Fruit fly (Drosophila melanogaster) whole organism, embryonic: Measurements from ENCODE around the gene CG10132.
A peak's percentile ranks its signal among the peaks of the same experiment; 100 is the strongest.

Experiments
- Ada2b ChIP-seq: fragments of 200-800 bp; sonication (Bioruptor generic); IDR thresholded peaks from 2 replicates; pipeline ENCODE4 v1.3.6; 2022; ENCODE audit warnings: missing biosample characterization, missing genetic modification characterization
- Adf1 ChIP-seq: fragments of 200-800 bp; sonication (Bioruptor generic); IDR thresholded peaks from 2 replicates; pipeline ENCODE4 v1.3.6; 2022; ENCODE audit warnings: missing biosample characterization, missing genetic modification characterization
- Atf-2 ChIP-seq: fragments of 200-800 bp; sonication (Bioruptor generic); optimal IDR thresholded peaks from 2 replicates; lab custom pipeline; 2016; ENCODE audit warnings: missing biosample characterization, missing genetic modification characterization
- CG10209 ChIP-seq: fragments of 200-800 bp; sonication (Bioruptor generic); optimal IDR thresholded peaks from 3 replicates; lab custom pipeline; 2017; ENCODE audit warnings: missing biosample characterization, mild to moderate bottlenecking, missing genetic modification characterization, missing genetic modification reagents
- CG10267 ChIP-seq: fragments of 200-800 bp; sonication (Bioruptor generic); optimal IDR thresholded peaks from 2 replicates; lab custom pipeline; 2018; ENCODE audit warnings: missing biosample characterization, mild to moderate bottlenecking, missing genetic modification characterization, moderate library complexity
- CG10543 ChIP-seq: fragments of 200-800 bp; sonication (Bioruptor generic); optimal IDR thresholded peaks from 3 replicates; lab custom pipeline; 2017; ENCODE audit warnings: missing biosample characterization, mild to moderate bottlenecking, missing genetic modification characterization, moderate library complexity
- CG11504 ChIP-seq: fragments of 200-800 bp; sonication (Bioruptor generic); optimal IDR thresholded peaks from 3 replicates; lab custom pipeline; 2019; ENCODE audit warnings: missing biosample characterization, mild to moderate bottlenecking, missing genetic modification characterization, moderate library complexity
- CG13287 ChIP-seq: fragments of 200-800 bp; sonication (Bioruptor generic); IDR thresholded peaks from 2 replicates; pipeline ENCODE4 v1.3.6; 2022; ENCODE audit warnings: missing biosample characterization, missing genetic modification characterization; ENCODE audit not compliant: partially characterized antibody
- CG1603 ChIP-seq: fragments of 200-800 bp; sonication (Bioruptor generic); optimal IDR thresholded peaks from 2 replicates; lab custom pipeline; 2019; ENCODE audit warnings: missing biosample characterization, mild to moderate bottlenecking, missing genetic modification characterization, moderate library complexity
- CG16815 ChIP-seq: fragments of 200-800 bp; sonication (Bioruptor generic); optimal IDR thresholded peaks from 3 replicates; lab custom pipeline; 2017; ENCODE audit warnings: missing biosample characterization, mild to moderate bottlenecking, missing genetic modification characterization
- CG18764 ChIP-seq: fragments of 200-800 bp; sonication (Bioruptor generic); optimal IDR thresholded peaks from 3 replicates; lab custom pipeline; 2016; ENCODE audit warnings: missing biosample characterization, missing genetic modification characterization
- CG2120 ChIP-seq: fragments of 200-800 bp; sonication (Bioruptor generic); optimal IDR thresholded peaks from 3 replicates; lab custom pipeline; 2016; ENCODE audit warnings: missing biosample characterization, missing genetic modification characterization
- CG3281 ChIP-seq: fragments of 200-800 bp; sonication (Bioruptor generic); optimal IDR thresholded peaks from 3 replicates; lab custom pipeline; 2017; ENCODE audit warnings: missing biosample characterization, mild to moderate bottlenecking, missing genetic modification characterization
- CG34376 ChIP-seq: fragments of 200-800 bp; sonication (Bioruptor generic); optimal IDR thresholded peaks from 2 replicates; lab custom pipeline; 2018; ENCODE audit warnings: missing biosample characterization, mild to moderate bottlenecking, missing genetic modification characterization
- CG6654 ChIP-seq: fragments of 200-800 bp; sonication (Bioruptor generic); optimal IDR thresholded peaks from 2 replicates; lab custom pipeline; 2017; ENCODE audit warnings: missing biosample characterization, mild to moderate bottlenecking, missing genetic modification characterization
- CG7357 ChIP-seq: fragments of 200-800 bp; sonication (Bioruptor generic); IDR thresholded peaks from 3 replicates; pipeline ENCODE4 v1.3.6; 2022; ENCODE audit warnings: missing biosample characterization, missing genetic modification characterization
- CG8290 ChIP-seq, 3 experiments: fragments of 200-800 bp; sonication (Bioruptor generic); optimal IDR thresholded peaks; 2 replicates each; lab custom pipeline; 2016 to 2019; ENCODE audit warnings: missing biosample characterization in 3 of 3, missing genetic modification characterization in 3 of 3, mild to moderate bottlenecking in 2 of 3, moderate library complexity in 1 of 3
- CG9876 ChIP-seq: fragments of 200-800 bp; sonication (Bioruptor generic); optimal IDR thresholded peaks from 2 replicates; lab custom pipeline; 2016; ENCODE audit warnings: missing biosample characterization, missing genetic modification characterization
- CTCF ChIP-seq: fragments of 200-800 bp; sonication (Bioruptor generic); optimal IDR thresholded peaks from 2 replicates; lab custom pipeline; 2017; ENCODE audit warnings: missing biosample characterization, mild to moderate bottlenecking, missing genetic modification characterization, moderate library complexity
- Dll ChIP-seq: fragments of 200-800 bp; sonication (Bioruptor generic); IDR thresholded peaks from 4 replicates; pipeline ENCODE4 v1.3.6; 2022; ENCODE audit warnings: missing biosample characterization, missing genetic modification characterization; ENCODE audit not compliant: partially characterized antibody
- Jarid2 ChIP-seq: fragments of 200-800 bp; sonication (Bioruptor generic); optimal IDR thresholded peaks from 3 replicates; lab custom pipeline; 2017; ENCODE audit warnings: mild to moderate bottlenecking, missing biosample characterization, missing genetic modification reagents, missing genetic modification characterization
- MTF-1 ChIP-seq: fragments of 200-800 bp; sonication (Bioruptor generic); optimal IDR thresholded peaks from 2 replicates; lab custom pipeline; 2018; ENCODE audit warnings: missing biosample characterization, mild to moderate bottlenecking, missing genetic modification characterization, borderline replicate concordance
- Med ChIP-seq: fragments of 200-800 bp; sonication (Bioruptor generic); peaks from one replicate; lab custom pipeline; 2016; ENCODE audit warnings: missing biosample characterization, missing genetic modification characterization, mild to moderate bottlenecking, inconsistent platforms, moderate library complexity
- Pdp1 ChIP-seq, 2 experiments: fragments of 200-800 bp; sonication (Bioruptor generic); optimal IDR thresholded peaks; 3 replicates each; lab custom pipeline; 2016; ENCODE audit warnings: missing biosample characterization in 2 of 2, missing genetic modification characterization in 2 of 2, mild to moderate bottlenecking in 1 of 2, moderate library complexity in 1 of 2
- Ptx1 ChIP-seq: fragments of 200-800 bp; sonication (Bioruptor generic); IDR thresholded peaks from 2 replicates; pipeline ENCODE4 v1.3.6; 2022; ENCODE audit warnings: missing biosample characterization, missing genetic modification characterization
- Spps ChIP-seq: fragments of 200-800 bp; sonication (Bioruptor generic); optimal IDR thresholded peaks from 2 replicates; lab custom pipeline; 2018; ENCODE audit warnings: missing biosample characterization, mild to moderate bottlenecking, missing genetic modification characterization
- Ssrp ChIP-seq: fragments of 200-800 bp; sonication (Bioruptor generic); optimal IDR thresholded peaks from 2 replicates; lab custom pipeline; 2018; ENCODE audit warnings: missing biosample characterization, mild to moderate bottlenecking, missing genetic modification characterization, moderate library complexity
- Trl ChIP-seq, 3 experiments: fragments of >200 bp in 2 of 3; fragments of 200-800 bp in 1 of 3; sonication (Bioruptor generic) in 1 of 3; optimal IDR thresholded peaks; 2 replicates in 1 of 3; 3 replicates in 2 of 3; lab custom pipeline; 2016 to 2017; ENCODE audit warnings: missing biosample characterization in 1 of 3, missing genetic modification characterization in 1 of 3
- aop ChIP-seq: fragments of 200-800 bp; sonication (Bioruptor generic); IDR thresholded peaks from 2 replicates; pipeline ENCODE4 v1.3.6; 2022; ENCODE audit warnings: missing biosample characterization, missing genetic modification characterization
- ase ChIP-seq: fragments of 200-800 bp; sonication (Bioruptor generic); IDR thresholded peaks from 3 replicates; pipeline ENCODE4 v1.3.6; 2022; ENCODE audit warnings: missing biosample characterization, missing genetic modification characterization
- bbx ChIP-seq: fragments of 200-800 bp; sonication (Bioruptor generic); IDR thresholded peaks from 2 replicates; pipeline ENCODE4 v1.3.6; 2022; ENCODE audit warnings: missing biosample characterization, missing genetic modification characterization; ENCODE audit not compliant: partially characterized antibody
- cato ChIP-seq: fragments of 200-800 bp; sonication (Bioruptor generic); optimal IDR thresholded peaks from 2 replicates; lab custom pipeline; 2016; ENCODE audit warnings: missing biosample characterization, missing genetic modification characterization, borderline replicate concordance
- cg ChIP-seq: fragments of 200-800 bp; sonication (Bioruptor generic); optimal IDR thresholded peaks from 3 replicates; lab custom pipeline; 2019; ENCODE audit warnings: missing biosample characterization, mild to moderate bottlenecking, missing genetic modification characterization, moderate library complexity
- ci ChIP-seq: fragments of 200-800 bp; sonication (Bioruptor generic); IDR thresholded peaks from 3 replicates; pipeline ENCODE4 v1.3.6; 2022; ENCODE audit warnings: missing biosample characterization, missing genetic modification characterization
- corto ChIP-seq: fragments of 200-800 bp; sonication (Bioruptor generic); optimal IDR thresholded peaks from 2 replicates; lab custom pipeline; 2016; ENCODE audit warnings: missing biosample characterization, mild to moderate bottlenecking, missing genetic modification characterization, moderate library complexity
- emc ChIP-seq: fragments of 200-800 bp; sonication (Bioruptor generic); optimal IDR thresholded peaks from 2 replicates; lab custom pipeline; 2016; ENCODE audit warnings: missing biosample characterization, missing genetic modification characterization
- eve ChIP-seq, 2 experiments: fragments of >200 bp; optimal IDR thresholded peaks; 2 replicates each; lab custom pipeline; 2017; ENCODE audit warnings: missing biosample characterization in 2 of 2, missing genetic modification characterization in 2 of 2
- fd3F ChIP-seq: fragments of 200-800 bp; sonication (Bioruptor generic); optimal IDR thresholded peaks from 2 replicates; lab custom pipeline; 2018; ENCODE audit warnings: missing biosample characterization, mild to moderate bottlenecking, missing genetic modification characterization, moderate library complexity
- h ChIP-seq: fragments of >200 bp; optimal IDR thresholded peaks from 2 replicates; lab custom pipeline; 2017
- hbn ChIP-seq: fragments of 200-800 bp; sonication (Bioruptor generic); IDR thresholded peaks from 2 replicates; pipeline ENCODE4 v1.3.6; 2022; ENCODE audit warnings: missing biosample characterization, missing genetic modification characterization; ENCODE audit not compliant: partially characterized antibody
- her ChIP-seq: fragments of 200-800 bp; sonication (Bioruptor generic); optimal IDR thresholded peaks from 2 replicates; lab custom pipeline; 2016; ENCODE audit warnings: missing biosample characterization, missing genetic modification characterization
- hth ChIP-seq: fragments of >200 bp; optimal IDR thresholded peaks from 2 replicates; lab custom pipeline; 2017; ENCODE audit warnings: inconsistent platforms
- mirr ChIP-seq: fragments of 200-800 bp; sonication (Bioruptor generic); optimal IDR thresholded peaks from 3 replicates; lab custom pipeline; 2018; ENCODE audit warnings: missing biosample characterization, mild to moderate bottlenecking, missing genetic modification characterization
- nom ChIP-seq: fragments of 200-800 bp; sonication (Bioruptor generic); optimal IDR thresholded peaks from 2 replicates; lab custom pipeline; 2017; ENCODE audit warnings: missing biosample characterization, missing genetic modification characterization, mild to moderate bottlenecking, moderate library complexity, missing genetic modification reagents
- oc ChIP-seq: fragments of 200-800 bp; sonication (Bioruptor generic); optimal IDR thresholded peaks from 2 replicates; lab custom pipeline; 2018; ENCODE audit warnings: missing biosample characterization, mild to moderate bottlenecking, missing genetic modification characterization, moderate library complexity
- pho ChIP-seq: fragments of 200-800 bp; sonication (Bioruptor generic); optimal IDR thresholded peaks from 2 replicates; lab custom pipeline; 2016; ENCODE audit warnings: missing biosample characterization, missing genetic modification characterization
- pita ChIP-seq: fragments of 200-800 bp; sonication (Bioruptor generic); optimal IDR thresholded peaks from 2 replicates; lab custom pipeline; 2017; ENCODE audit warnings: missing biosample characterization, mild to moderate bottlenecking, missing genetic modification characterization
- slou ChIP-seq: fragments of 200-800 bp; sonication (Bioruptor generic); optimal IDR thresholded peaks from 3 replicates; lab custom pipeline; 2016; ENCODE audit warnings: missing biosample characterization, missing genetic modification characterization
- so ChIP-seq: fragments of 200-800 bp; sonication (Bioruptor generic); IDR thresholded peaks from 3 replicates; pipeline ENCODE4 v1.3.6; 2022; ENCODE audit warnings: missing biosample characterization, missing genetic modification characterization
- sug ChIP-seq: fragments of 200-800 bp; optimal IDR thresholded peaks from 2 replicates; lab custom pipeline; 2019; ENCODE audit warnings: missing biosample characterization, mild to moderate bottlenecking, missing genetic modification characterization, moderate library complexity

CG10132 gene

dm6 chr2L:19548158-19548557 lies 29.5 kb downstream of the CG10132 start, which contains the start of gene Tep4 (continued):
- TF ChIP-seq Trl (optimal IDR thresholded peaks at IDR 0.05; lab: Kevin White, UChicago) (peak; percentile 59 to 87), Trl (GFP tag; optimal IDR thresholded peaks at IDR 0.05; lab: Kevin White, UChicago) (no peak), CG3281 (GFP tag; lab: Kevin White, UChicago) (no peak), MTF-1 (GFP tag; lab: Kevin White, UChicago) (no peak), so (no peak; the same call in 2 of the 3 replicates), CG6654 (GFP tag; lab: Kevin White, UChicago) (no peak), CG7357 (GFP tag; lab: Robert Waterston, UW) (no peak), aop (GFP tag; lab: Robert Waterston, UW) (no peak), hbn (GFP tag; lab: Robert Waterston, UW) (no peak), CG11504 (tag; lab: Kevin White, UChicago) (no peak), CG10209 (GFP tag; lab: Kevin White, UChicago) (no peak), CG1603 (no peak), CG18764 (GFP tag; lab: Kevin White, UChicago) (no peak), CTCF (GFP tag; lab: Kevin White, UChicago) (no peak), Ada2b (no peak), Ssrp (tag; lab: Kevin White, UChicago) (no peak), pita (GFP tag; lab: Kevin White, UChicago) (no peak), her (no peak), CG10267 (tag; lab: Kevin White, UChicago) (no peak), CG8290 (GFP tag; optimal IDR thresholded peaks at IDR 0.05; lab: Kevin White, UChicago) (no peak), CG8290 (tag; optimal IDR thresholded peaks at IDR 0.05; lab: Kevin White, UChicago) (no peak), hth (lab: Kevin White, UChicago) (no peak), CG16815 (no peak), emc (GFP tag; lab: Kevin White, UChicago) (no peak), fd3F (GFP tag; lab: Kevin White, UChicago) (no peak), slou (GFP tag; lab: Kevin White, UChicago) (no peak), CG2120 (GFP tag; lab: Kevin White, UChicago) (no peak), CG9876 (no peak), Dll (no peak), ase (GFP tag; lab: Robert Waterston, UW) (no peak), Atf-2 (GFP tag; lab: Kevin White, UChicago) (no peak), h (lab: Kevin White, UChicago) (no peak), Spps (tag; lab: Kevin White, UChicago) (no peak)

DNA sequence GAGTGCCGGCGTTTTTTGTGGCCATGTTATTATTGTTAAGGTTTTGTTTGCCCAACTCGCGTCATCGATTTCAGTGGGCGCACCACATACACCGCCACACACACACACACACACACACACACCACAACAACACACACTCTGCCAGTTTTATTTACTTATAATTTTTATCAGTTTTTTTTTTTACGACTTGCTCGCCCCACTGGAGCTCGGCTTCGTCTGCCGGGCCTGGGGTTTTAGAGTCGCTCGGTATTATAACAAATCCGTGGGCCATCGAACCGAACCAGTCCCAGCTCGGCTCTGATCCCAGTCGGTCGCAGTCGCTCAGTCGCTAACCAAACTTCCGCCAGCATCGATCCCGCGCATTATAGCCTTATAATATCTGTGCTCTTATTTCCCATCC lies 30.8 kb downstream of the CG10132 start:
- TF ChIP-seq oc (peak; percentile 62), cato (no peak), nom (GFP tag; lab: Kevin White, UChicago) (peak; percentile 78), CG34376 (peak; percentile 92), sug (tag; lab: Kevin White, UChicago) (peak; percentile 72), Pdp1 (GFP tag; optimal IDR thresholded peaks at IDR 0.05; lab: Kevin White, UChicago) (peak in 1 of 2 experiments; percentile 13), corto (GFP tag; lab: Kevin White, UChicago) (peak; percentile 35), bbx (0 out of 2 replicates have a peak, but pooled peaks have one; percentile 40), Adf1 (GFP tag; lab: Robert Waterston, UW) (peak; percentile 44; the same call in 1 of the 2 replicates), cg (GFP tag; lab: Kevin White, UChicago) (peak; percentile 82), eve (GFP tag; optimal IDR thresholded peaks at IDR 0.05; lab: Kevin White, UChicago) (no peak), Jarid2 (GFP tag; lab: Kevin White, UChicago) (peak; percentile 81), Ptx1 (no peak), Atf-2 (GFP tag; lab: Kevin White, UChicago) (no peak), Med (GFP tag; lab: Kevin White, UChicago) (no peak), pho (GFP tag; lab: Kevin White, UChicago) (peak; percentile 10), ci (GFP tag; lab: Robert Waterston, UW) (0 out of 3 replicates have a peak, but pooled peaks have one; percentile 24), CG13287 (peak; percentile 21; the same call in 1 of the 2 replicates), mirr (GFP tag; lab: Kevin White, UChicago) (peak; percentile 40), CG10543 (GFP tag; lab: Kevin White, UChicago) (peak; percentile 88), so (peak; percentile 50; the same call in 1 of the 3 replicates)
